Worm (Caenorhabditis elegans): ENCODE data around the gene srh-70.

srh-70 gene

ce11 chrII:12527947-12528346 lies 9.3 kb upstream of the srh-70 start, which contains the start of gene srx-119:
Gene srx-119, plus strand, starts transcription at chrII:12528247.
- TF ChIP-seq aly-2 (tag; optimal IDR thresholded peaks at IDR 0.05), result no peak
- no peak for TF ChIP-seq elt-3 (tag; optimal IDR thresholded peaks at IDR 0.05)
- TF ChIP-seq nhr-21 (tag; optimal IDR thresholded peaks at IDR 0.05), result no peak
- no peak for TF ChIP-seq nhr-77 (tag; optimal IDR thresholded peaks at IDR 0.05)
- no peak for TF ChIP-seq nhr-129 (tag; optimal IDR thresholded peaks at IDR 0.05)
- TF ChIP-seq F13H6.1 (tag; optimal IDR thresholded peaks at IDR 0.05), result no peak
- TF ChIP-seq gmeb-1 (tag; optimal IDR thresholded peaks at IDR 0.05), result no peak
- TF ChIP-seq unc-55 (GFP tag; optimal IDR thresholded peaks at IDR 0.05), result no peak
- no peak for TF ChIP-seq blmp-1 (tag; optimal IDR thresholded peaks at IDR 0.05; ENCODE audit: insufficient read depth)
- TF ChIP-seq elt-1 (tag; optimal IDR thresholded peaks at IDR 0.05), result no peak
- TF ChIP-seq alr-1 (tag; optimal IDR thresholded peaks at IDR 0.05), result no peak
- no peak for TF ChIP-seq lin-13 (GFP tag; optimal IDR thresholded peaks at IDR 0.05)
- TF ChIP-seq zag-1 (tag; optimal IDR thresholded peaks at IDR 0.05), result no peak
- no peak for TF ChIP-seq nhr-12 (tag; optimal IDR thresholded peaks at IDR 0.05)
- TF ChIP-seq ztf-4 (tag; optimal IDR thresholded peaks at IDR 0.05), result no peak
- TF ChIP-seq ama-1 (optimal IDR thresholded peaks at IDR 0.05), result no peak
- TF ChIP-seq nhr-10 (tag; optimal IDR thresholded peaks at IDR 0.05), result no peak
- TF ChIP-seq peb-1 (tag; optimal IDR thresholded peaks at IDR 0.05), result no peak
- TF ChIP-seq lin-39 (tag; optimal IDR thresholded peaks at IDR 0.05), result no peak

DNA sequence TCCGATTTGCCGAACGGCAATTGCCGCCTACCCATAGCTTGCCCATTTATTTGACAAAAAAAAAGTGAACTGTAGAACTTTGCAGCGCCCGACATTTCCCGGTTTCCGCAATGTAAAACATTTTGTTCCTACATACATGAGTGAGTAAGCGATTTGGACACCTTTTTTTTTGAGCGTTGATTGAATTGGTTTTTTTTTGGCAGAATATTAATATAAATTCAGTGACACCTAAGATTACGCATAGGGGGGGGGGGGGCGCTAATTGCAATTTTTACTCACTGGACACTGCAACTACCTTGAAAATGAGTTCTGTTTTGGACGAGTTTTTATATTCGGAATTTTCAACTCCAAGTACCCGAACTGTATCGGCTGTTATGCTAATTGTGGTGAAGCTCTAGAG lies 6.9 kb upstream of the srh-70 start, which contains the start of gene srx-118:
Gene srx-118, plus strand, starts transcription at position 301 of the 400 bp plus-strand sequence.
- TF ChIP-seq R02D3.7 (tag; optimal IDR thresholded peaks at IDR 0.05), result no peak
- no peak for TF ChIP-seq nhr-21 (tag; optimal IDR thresholded peaks at IDR 0.05)
- no peak for TF ChIP-seq skn-1 (tag; optimal IDR thresholded peaks at IDR 0.05)
- no peak for TF ChIP-seq mab-5 (tag; optimal IDR thresholded peaks at IDR 0.05)
- no peak for TF ChIP-seq sma-3 (GFP tag; optimal IDR thresholded peaks at IDR 0.05)
- no peak for TF ChIP-seq F13H6.1 (tag; optimal IDR thresholded peaks at IDR 0.05)
- TF ChIP-seq lsy-2 (tag; optimal IDR thresholded peaks at IDR 0.05), result no peak
- no peak for TF ChIP-seq C34F6.9 (tag; optimal IDR thresholded peaks at IDR 0.05)
- no peak for TF ChIP-seq mbf-1 (tag; optimal IDR thresholded peaks at IDR 0.05)
- no peak for TF ChIP-seq nhr-11 (tag; optimal IDR thresholded peaks at IDR 0.05)
- TF ChIP-seq lin-13 (GFP tag; optimal IDR thresholded peaks at IDR 0.05), result no peak
- no peak for TF ChIP-seq crh-2 (tag; optimal IDR thresholded peaks at IDR 0.05)
- TF ChIP-seq ztf-4 (tag; optimal IDR thresholded peaks at IDR 0.05), result no peak
- no peak for TF ChIP-seq unc-62 (GFP tag; optimal IDR thresholded peaks at IDR 0.05)

ce11 chrII:12519616-12520015 lies 957 bp upstream of the srh-70 start, which contains the start of gene ceh-99:
Gene ceh-99, plus strand, starts transcription at chrII:12519981.
- TF ChIP-seq nhr-12 (tag; optimal IDR thresholded peaks at IDR 0.05), result no peak
- TF ChIP-seq lin-11 (tag; optimal IDR thresholded peaks at IDR 0.05), result no peak
- TF ChIP-seq mab-5 (tag; optimal IDR thresholded peaks at IDR 0.05), result no peak
- no peak for TF ChIP-seq nhr-129 (tag; optimal IDR thresholded peaks at IDR 0.05)
- no peak for TF ChIP-seq nhr-6 (tag; optimal IDR thresholded peaks at IDR 0.05)
- no peak for TF ChIP-seq elt-1 (tag; optimal IDR thresholded peaks at IDR 0.05)
- TF ChIP-seq unc-55 (GFP tag; optimal IDR thresholded peaks at IDR 0.05), result no peak
- no peak for TF ChIP-seq elt-3 (tag; optimal IDR thresholded peaks at IDR 0.05)
- no peak for TF ChIP-seq sma-9 (GFP tag; optimal IDR thresholded peaks at IDR 0.05)
- TF ChIP-seq sma-9 (tag; optimal IDR thresholded peaks at IDR 0.05), result no peak
- no peak for TF ChIP-seq blmp-1 (tag; optimal IDR thresholded peaks at IDR 0.05; ENCODE audit: insufficient read depth)
- TF ChIP-seq nhr-21 (tag; optimal IDR thresholded peaks at IDR 0.05), result no peak
- TF ChIP-seq sem-4 (tag; optimal IDR thresholded peaks at IDR 0.05), result no peak

DNA sequence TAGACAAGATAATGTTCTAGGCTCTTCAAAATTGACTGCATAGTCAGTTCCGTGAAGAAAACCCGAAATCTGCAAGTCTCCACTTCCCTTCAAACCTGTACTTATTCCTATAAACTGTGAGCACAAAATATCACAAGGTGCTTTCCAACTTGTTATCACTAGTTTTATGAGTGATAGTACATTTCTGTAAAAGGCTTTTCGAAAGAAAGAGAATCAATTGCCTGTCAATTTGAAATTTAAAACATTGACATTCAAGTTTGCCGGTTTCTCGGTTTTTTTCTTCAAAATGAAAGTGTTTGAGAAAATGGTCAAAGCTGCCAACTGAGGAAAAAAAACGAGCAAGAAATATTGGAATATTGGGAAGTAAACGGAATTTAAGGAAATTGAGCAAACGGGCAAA lies 651 bp downstream of the srh-70 start:
- TF ChIP-seq sem-4 (tag; optimal IDR thresholded peaks at IDR 0.05) (no peak), R02D3.7 (tag; optimal IDR thresholded peaks at IDR 0.05) (no peak), ztf-4 (tag; optimal IDR thresholded peaks at IDR 0.05) (no peak), lin-13 (GFP tag; optimal IDR thresholded peaks at IDR 0.05) (no peak), lin-39 (tag; optimal IDR thresholded peaks at IDR 0.05) (no peak), nhr-11 (tag; optimal IDR thresholded peaks at IDR 0.05) (no peak), ama-1 (optimal IDR thresholded peaks at IDR 0.05) (no peak)

ce11 chrII:12516313-12516712 lies 2.3 kb downstream of the srh-70 start, which contains the start of gene srh-61:
Gene srh-61, minus strand, starts transcription at chrII:12516413.
- TF ChIP-seq sem-4 (tag; optimal IDR thresholded peaks at IDR 0.05), result no peak
- TF ChIP-seq nhr-23 (tag; optimal IDR thresholded peaks at IDR 0.05), result no peak
- TF ChIP-seq nhr-21 (tag; optimal IDR thresholded peaks at IDR 0.05), result no peak
- TF ChIP-seq lin-11 (tag; optimal IDR thresholded peaks at IDR 0.05), result no peak
- no peak for TF ChIP-seq nhr-25 (tag; optimal IDR thresholded peaks at IDR 0.05)
- no peak for TF ChIP-seq egl-27 (tag; optimal IDR thresholded peaks at IDR 0.05)
- no peak for TF ChIP-seq nhr-6 (tag; optimal IDR thresholded peaks at IDR 0.05)
- no peak for TF ChIP-seq crh-2 (tag; optimal IDR thresholded peaks at IDR 0.05)
- TF ChIP-seq alr-1 (tag; optimal IDR thresholded peaks at IDR 0.05), result no peak
- TF ChIP-seq lin-13 (GFP tag; optimal IDR thresholded peaks at IDR 0.05), result no peak
- TF ChIP-seq lin-39 (tag; optimal IDR thresholded peaks at IDR 0.05), result no peak
- TF ChIP-seq unc-55 (GFP tag; optimal IDR thresholded peaks at IDR 0.05), result no peak
- no peak for TF ChIP-seq sma-9 (GFP tag; optimal IDR thresholded peaks at IDR 0.05)
- no peak for TF ChIP-seq sma-9 (tag; optimal IDR thresholded peaks at IDR 0.05)
- no peak for TF ChIP-seq ztf-4 (tag; optimal IDR thresholded peaks at IDR 0.05)
- TF ChIP-seq zag-1 (tag; optimal IDR thresholded peaks at IDR 0.05), result no peak
- TF ChIP-seq nhr-11 (tag; optimal IDR thresholded peaks at IDR 0.05), result no peak
- no peak for TF ChIP-seq mdl-1 (tag; optimal IDR thresholded peaks at IDR 0.05)
- no peak for TF ChIP-seq dmd-4 (tag; optimal IDR thresholded peaks at IDR 0.05)
- no peak for TF ChIP-seq ceh-16 (tag; optimal IDR thresholded peaks at IDR 0.05)
- no peak for TF ChIP-seq gmeb-1 (tag; optimal IDR thresholded peaks at IDR 0.05)
